Worm (Caenorhabditis elegans) whole organism, late embryonic: ENCODE measurements around the gene gst-9.
"Not testable (repeated sequence)": the region's sequence is repeated elsewhere in the genome, so short reads cannot be mapped to it uniquely, and the experiment has no call there.

Experiments used
- C08G9.2 ChIP-seq: sonication (generic microtip); optimal IDR thresholded peaks from 2 replicates; lab custom pipeline; 2016; ENCODE audit warnings: mild to moderate bottlenecking, missing genetic modification characterization, moderate library complexity, missing compliant biosample characterization
- F13H6.1 ChIP-seq: sonication (generic microtip); optimal IDR thresholded peaks from 2 replicates; lab custom pipeline; 2016; ENCODE audit warnings: missing genetic modification characterization, missing compliant biosample characterization
- K09A11.1 ChIP-seq: sonication (generic microtip); optimal IDR thresholded peaks from 2 replicates; lab custom pipeline; 2017; ENCODE audit warnings: antibody characterized with exemption, mild to moderate bottlenecking, missing genetic modification characterization, missing compliant biosample characterization; ENCODE audit not compliant: insufficient read depth
- T23F11.4 ChIP-seq: fragments of 200-800 bp; sonication (Bioruptor generic); optimal IDR thresholded peaks from 2 replicates; lab custom pipeline; 2018; ENCODE audit warnings: mild to moderate bottlenecking, missing genetic modification characterization, missing compliant biosample characterization
- Y22D7AL.16 ChIP-seq: sonication (generic microtip); optimal IDR thresholded peaks from 2 replicates; lab custom pipeline; 2016; ENCODE audit warnings: missing genetic modification characterization, missing compliant biosample characterization
- ahr-1 ChIP-seq: sonication (generic microtip); optimal IDR thresholded peaks from 2 replicates; lab custom pipeline; 2016; ENCODE audit warnings: missing genetic modification characterization, missing compliant biosample characterization
- ama-1 ChIP-seq: fragments of 150-350 bp; optimal IDR thresholded peaks from 2 replicates; lab custom pipeline; 2014
- ceh-18 ChIP-seq: sonication (generic microtip); optimal IDR thresholded peaks from 2 replicates; lab custom pipeline; 2016; ENCODE audit warnings: missing genetic modification characterization, missing compliant biosample characterization
- ceh-19 ChIP-seq: fragments of 200-800 bp; sonication (Bioruptor generic); optimal IDR thresholded peaks from 2 replicates; lab custom pipeline; 2018; ENCODE audit warnings: mild to moderate bottlenecking, missing genetic modification characterization, missing compliant biosample characterization
- ceh-2 ChIP-seq: sonication (generic microtip); optimal IDR thresholded peaks from 2 replicates; lab custom pipeline; 2016; ENCODE audit warnings: missing genotype, missing genetic modification characterization, missing compliant biosample characterization
- ceh-22 ChIP-seq: sonication (generic microtip); optimal IDR thresholded peaks from 2 replicates; lab custom pipeline; 2017; ENCODE audit warnings: missing biosample characterization, missing genetic modification characterization
- ceh-24 ChIP-seq: sonication (generic microtip); optimal IDR thresholded peaks from 2 replicates; lab custom pipeline; 2016; ENCODE audit warnings: mild to moderate bottlenecking, missing genetic modification characterization, missing compliant biosample characterization
- ceh-30 ChIP-seq: fragments of 150-350 bp; optimal IDR thresholded peaks from 2 replicates; lab custom pipeline; 2014; ENCODE audit warnings: missing biosample characterization, missing genetic modification characterization
- ceh-31 ChIP-seq: sonication (generic microtip); optimal IDR thresholded peaks from 2 replicates; lab custom pipeline; 2016; ENCODE audit warnings: missing genetic modification characterization, missing compliant biosample characterization
- ceh-45 ChIP-seq: fragments of 200-800 bp; sonication (Bioruptor generic); IDR thresholded peaks from 2 replicates; pipeline ENCODE4 v1.3.6; 2022; ENCODE audit warnings: missing genetic modification reagents, missing genetic modification characterization, missing compliant biosample characterization
- ceh-48 ChIP-seq: sonication (generic microtip); optimal IDR thresholded peaks from 2 replicates; lab custom pipeline; 2016; ENCODE audit warnings: missing genetic modification characterization, inconsistent platforms, missing compliant biosample characterization
- ceh-9 ChIP-seq: sonication (generic microtip); optimal IDR thresholded peaks from 2 replicates; lab custom pipeline; 2016; ENCODE audit warnings: mild to moderate bottlenecking, missing genetic modification characterization, inconsistent platforms, missing compliant biosample characterization
- dmd-4 ChIP-seq: sonication (generic microtip); optimal IDR thresholded peaks from 2 replicates; lab custom pipeline; 2016; ENCODE audit warnings: borderline replicate concordance, missing genetic modification characterization, missing compliant biosample characterization
- elt-2 ChIP-seq: sonication (generic microtip); optimal IDR thresholded peaks from 2 replicates; lab custom pipeline; 2016; ENCODE audit warnings: missing genetic modification reagents, missing genetic modification characterization, missing compliant biosample characterization
- elt-4 ChIP-seq: sonication (generic microtip); optimal IDR thresholded peaks from 2 replicates; lab custom pipeline; 2016; ENCODE audit warnings: missing genetic modification characterization, missing compliant biosample characterization
- ets-4 ChIP-seq: sonication (generic microtip); optimal IDR thresholded peaks from 2 replicates; lab custom pipeline; 2016; ENCODE audit warnings: missing genetic modification characterization, missing compliant biosample characterization
- fax-1 ChIP-seq: sonication (generic microtip); optimal IDR thresholded peaks from 2 replicates; lab custom pipeline; 2016; ENCODE audit warnings: missing genotype, missing genetic modification characterization, missing compliant biosample characterization
- fkh-10 ChIP-seq: fragments of 150-350 bp; optimal IDR thresholded peaks from 2 replicates; lab custom pipeline; 2014; ENCODE audit warnings: missing biosample characterization, missing genetic modification reagents, missing genetic modification characterization
- fkh-6 ChIP-seq: sonication (generic microtip); optimal IDR thresholded peaks from 2 replicates; lab custom pipeline; 2016; ENCODE audit warnings: missing genetic modification characterization, missing compliant biosample characterization
- hlh-15 ChIP-seq: sonication (generic microtip); optimal IDR thresholded peaks from 2 replicates; lab custom pipeline; 2016; ENCODE audit warnings: missing genetic modification characterization, missing compliant biosample characterization
- hlh-30 ChIP-seq: sonication (generic microtip); optimal IDR thresholded peaks from 2 replicates; lab custom pipeline; 2017; ENCODE audit warnings: antibody characterized with exemption, missing genetic modification characterization, missing compliant biosample characterization; ENCODE audit not compliant: insufficient read depth
- hlh-6 ChIP-seq: sonication (generic microtip); optimal IDR thresholded peaks from 2 replicates; lab custom pipeline; 2016; ENCODE audit warnings: missing genotype, missing genetic modification characterization, missing compliant biosample characterization
- hlh-8 ChIP-seq: sonication (generic microtip); optimal IDR thresholded peaks from 2 replicates; lab custom pipeline; 2016; ENCODE audit warnings: missing genotype, missing genetic modification characterization, missing compliant biosample characterization
- lim-6 ChIP-seq: sonication (generic microtip); optimal IDR thresholded peaks from 2 replicates; lab custom pipeline; 2016; ENCODE audit warnings: missing genetic modification characterization, missing compliant biosample characterization
- lin-11 ChIP-seq: fragments of 200-800 bp; sonication (Bioruptor generic); optimal IDR thresholded peaks from 2 replicates; lab custom pipeline; 2018; ENCODE audit warnings: mild to moderate bottlenecking, missing genetic modification characterization, missing compliant biosample characterization
- madf-2 ChIP-seq: sonication (generic microtip); optimal IDR thresholded peaks from 2 replicates; lab custom pipeline; 2017; ENCODE audit warnings: missing genetic modification characterization, missing compliant biosample characterization
- mec-3 ChIP-seq: sonication (generic microtip); optimal IDR thresholded peaks from 2 replicates; lab custom pipeline; 2016; ENCODE audit warnings: borderline replicate concordance, missing genetic modification characterization, missing compliant biosample characterization
- nfya-1 ChIP-seq: sonication (generic microtip); optimal IDR thresholded peaks from 2 replicates; lab custom pipeline; 2017; ENCODE audit warnings: missing genetic modification characterization, mild to moderate bottlenecking, missing compliant biosample characterization, antibody characterized with exemption, moderate library complexity
- nhr-11 ChIP-seq: fragments of 150-350 bp; optimal IDR thresholded peaks from 2 replicates; lab custom pipeline; 2014; ENCODE audit warnings: missing biosample characterization, missing genetic modification characterization
- nhr-232 ChIP-seq: sonication (generic microtip); optimal IDR thresholded peaks from 2 replicates; lab custom pipeline; 2016; ENCODE audit warnings: missing genetic modification characterization, missing compliant biosample characterization
- npax-4 ChIP-seq: sonication (generic microtip); optimal IDR thresholded peaks from 2 replicates; lab custom pipeline; 2016; ENCODE audit warnings: missing genetic modification characterization, missing compliant biosample characterization
- odd-2 ChIP-seq: sonication (generic microtip); optimal IDR thresholded peaks from 2 replicates; lab custom pipeline; 2017; ENCODE audit warnings: antibody characterized with exemption, mild to moderate bottlenecking, missing genetic modification characterization, missing compliant biosample characterization
- pat-9 ChIP-seq: fragments of 200-800 bp; sonication (Bioruptor generic); optimal IDR thresholded peaks from 2 replicates; lab custom pipeline; 2018; ENCODE audit warnings: mild to moderate bottlenecking, missing genetic modification characterization, moderate library complexity, missing compliant biosample characterization
- pax-1 ChIP-seq: fragments of 150-350 bp; optimal IDR thresholded peaks from 2 replicates; lab custom pipeline; 2014; ENCODE audit warnings: missing biosample characterization, missing genetic modification characterization
- pha-2 ChIP-seq: sonication (generic microtip); optimal IDR thresholded peaks from 2 replicates; lab custom pipeline; 2017; ENCODE audit warnings: mild to moderate bottlenecking, missing genetic modification characterization, missing compliant biosample characterization
- pros-1 ChIP-seq: fragments of 150-350 bp; optimal IDR thresholded peaks from 2 replicates; lab custom pipeline; 2014; ENCODE audit warnings: missing biosample characterization, missing genetic modification reagents, missing genetic modification characterization
- sox-2 ChIP-seq: fragments of 200-800 bp; sonication (Bioruptor generic); IDR thresholded peaks from 2 replicates; pipeline ENCODE4 v1.3.6; 2022; ENCODE audit warnings: missing genetic modification reagents, missing genetic modification characterization, missing compliant biosample characterization
- sox-4 ChIP-seq: sonication (generic microtip); optimal IDR thresholded peaks from 2 replicates; lab custom pipeline; 2017; ENCODE audit warnings: mild to moderate bottlenecking, missing genetic modification characterization, inconsistent platforms, missing compliant biosample characterization
- syd-9 ChIP-seq: sonication (generic microtip); optimal IDR thresholded peaks from 2 replicates; lab custom pipeline; 2016; ENCODE audit warnings: mild to moderate bottlenecking, missing genetic modification characterization, moderate library complexity, missing compliant biosample characterization
- tbx-2 ChIP-seq: sonication (generic microtip); optimal IDR thresholded peaks from 2 replicates; lab custom pipeline; 2016; ENCODE audit warnings: missing genetic modification characterization, missing compliant biosample characterization
- ttx-3 ChIP-seq: sonication (generic microtip); optimal IDR thresholded peaks from 2 replicates; lab custom pipeline; 2016; ENCODE audit warnings: missing genetic modification reagents, missing genetic modification characterization, missing compliant biosample characterization
- unc-42 ChIP-seq: sonication (generic microtip); optimal IDR thresholded peaks from 2 replicates; lab custom pipeline; 2016; ENCODE audit warnings: missing genotype, missing genetic modification characterization, missing compliant biosample characterization
- unc-55 ChIP-seq: sonication (generic microtip); optimal IDR thresholded peaks from 2 replicates; lab custom pipeline; 2017; ENCODE audit warnings: missing biosample characterization, missing genetic modification reagents, missing genetic modification characterization
- ztf-16 ChIP-seq: sonication (generic microtip); optimal IDR thresholded peaks from 2 replicates; lab custom pipeline; 2017; ENCODE audit warnings: missing genetic modification characterization, missing compliant biosample characterization

The gst-9 gene

ce11 chrII:4902035-4902434, 10.7 kb downstream of the gst-9 start, which contains the start of gene R05F9.9:
TSS of gene R05F9.9 (minus strand) at chrII:4902100.
- peak; percentile 35 for TF ChIP-seq elt-2 (tag; lab: Kevin White, UChicago)
- no peak for TF ChIP-seq ceh-18
- peak; percentile 79 for TF ChIP-seq ceh-48 (tag; lab: Kevin White, UChicago)
- TF ChIP-seq hlh-15 (tag; lab: Kevin White, UChicago): no peak

ce11 chrII:4903696-4904095, 12.3 kb downstream of the gst-9 start, which contains the start of gene sgt-1:
TSS of gene sgt-1 (minus strand) at chrII:4903796.
- TF ChIP-seq ceh-24; F13H6.1 (tag; lab: Kevin White, UChicago); Y22D7AL.16 (tag; lab: Kevin White, UChicago): not testable (repeated sequence)

- no peak for TF ChIP-seq T23F11.4
- no peak for TF ChIP-seq sox-2 (GFP tag; lab: Robert Waterston, UW)
- no peak for TF ChIP-seq pax-1 (tag; lab: Kevin White, UChicago)
- TF ChIP-seq ahr-1 (tag; lab: Kevin White, UChicago): no peak
- TF ChIP-seq ceh-9 (tag; lab: Kevin White, UChicago): no peak
- no peak for TF ChIP-seq ceh-19 (GFP tag; lab: Kevin White, UChicago)
- peak; percentile 98 for TF ChIP-seq unc-55 (GFP tag; lab: Kevin White, UChicago)
- TF ChIP-seq Y22D7AL.16 (tag; lab: Kevin White, UChicago): no peak
- no peak for TF ChIP-seq hlh-6 (tag; lab: Kevin White, UChicago)
- peak; percentile 7 for TF ChIP-seq elt-2 (tag; lab: Kevin White, UChicago)
- no peak for TF ChIP-seq lim-6 (tag; lab: Kevin White, UChicago)
- TF ChIP-seq K09A11.1: no peak
- TF ChIP-seq npax-4 (tag; lab: Kevin White, UChicago): no peak
- TF ChIP-seq C08G9.2 (tag; lab: Kevin White, UChicago): no peak
- no peak for TF ChIP-seq ceh-48 (tag; lab: Kevin White, UChicago)
- no peak for TF ChIP-seq madf-2
- no peak for TF ChIP-seq ceh-2 (tag; lab: Kevin White, UChicago)
- no peak for TF ChIP-seq pat-9 (tag; lab: Kevin White, UChicago)
- no peak for TF ChIP-seq mec-3 (tag; lab: Kevin White, UChicago)
- no peak for TF ChIP-seq ceh-22
- peak; percentile 47 for TF ChIP-seq ceh-18
- TF ChIP-seq ceh-30 (tag; lab: Kevin White, UChicago): peak; percentile 47
- TF ChIP-seq ttx-3: no peak
- no peak for TF ChIP-seq sox-4 (tag; lab: Kevin White, UChicago)
- TF ChIP-seq nhr-232 (tag; lab: Kevin White, UChicago): no peak
- TF ChIP-seq hlh-30 (tag; lab: Kevin White, UChicago): peak; percentile 56
- no peak for TF ChIP-seq F13H6.1 (tag; lab: Kevin White, UChicago)
- TF ChIP-seq unc-42: peak; percentile 86
- TF ChIP-seq nfya-1 (tag; lab: Kevin White, UChicago): peak; percentile 87
- no peak for TF ChIP-seq fax-1 (tag; lab: Kevin White, UChicago)
- no peak for TF ChIP-seq syd-9
- TF ChIP-seq elt-4 (tag; lab: Kevin White, UChicago): no peak
- no peak for TF ChIP-seq nhr-11
- TF ChIP-seq ama-1 (lab: Kevin White, UChicago): no peak
- TF ChIP-seq hlh-8: no peak
- TF ChIP-seq dmd-4 (tag; lab: Kevin White, UChicago): no peak
- TF ChIP-seq ceh-31 (tag; lab: Kevin White, UChicago): peak; percentile 64
- TF ChIP-seq fkh-6 (tag; lab: Kevin White, UChicago): no peak
- TF ChIP-seq lin-11 (tag; lab: Kevin White, UChicago): no peak
- no peak for TF ChIP-seq fkh-10 (GFP tag; lab: Kevin White, UChicago)
- TF ChIP-seq pros-1 (tag; lab: Kevin White, UChicago): no peak
- TF ChIP-seq ceh-45: no peak
- TF ChIP-seq pha-2: no peak
- TF ChIP-seq tbx-2 (tag; lab: Kevin White, UChicago): peak; percentile 34
- TF ChIP-seq ztf-16 (tag; lab: Kevin White, UChicago): no peak
- no peak for TF ChIP-seq odd-2 (tag; lab: Kevin White, UChicago)
- TF ChIP-seq ets-4 (tag; lab: Kevin White, UChicago): peak; percentile 1
These were observed 12.9 kb downstream of the gst-9 start for ce11 chrII:4904277-4904676.
